Worm (Caenorhabditis elegans): ENCODE results near the gene srd-35.
A peak's percentile ranks its signal among the peaks of the same experiment; 100 is the strongest.

srd-35 gene

ce11 chrV:12952287-12952686 lies 11.9 kb upstream of the srd-35 start, which contains the start of gene pqn-68:
Gene pqn-68 (plus strand): TSS chrV:12952636.
- no peak for TF ChIP-seq lin-13 (tag; optimal IDR thresholded peaks at IDR 0.05)
- peak; percentile 8 for TF ChIP-seq pha-4 (tag; optimal IDR thresholded peaks at IDR 0.05)

- TF ChIP-seq unc-120 (tag; optimal IDR thresholded peaks at IDR 0.05; ENCODE audit: poor library complexity, severe bottlenecking) = no peak
- no peak for TF ChIP-seq tbx-8 (GFP tag; optimal IDR thresholded peaks at IDR 0.05)
- TF ChIP-seq mab-5 (tag; optimal IDR thresholded peaks at IDR 0.05) = no peak
- TF ChIP-seq blmp-1 (tag; optimal IDR thresholded peaks at IDR 0.05) = no peak
- no peak for TF ChIP-seq cnd-1 (tag; optimal IDR thresholded peaks at IDR 0.05)
- no peak for TF ChIP-seq flh-1 (GFP tag; optimal IDR thresholded peaks at IDR 0.05)
- no peak for TF ChIP-seq elt-1 (tag; optimal IDR thresholded peaks at IDR 0.05; ENCODE audit: borderline replicate concordance, insufficient read depth)
- no peak for TF ChIP-seq nhr-28 (tag; optimal IDR thresholded peaks at IDR 0.05)
- TF ChIP-seq lin-13 (tag; optimal IDR thresholded peaks at IDR 0.05) = no peak
- no peak for TF ChIP-seq mep-1 (tag; optimal IDR thresholded peaks at IDR 0.05)
- no peak for TF ChIP-seq nhr-237 (tag; optimal IDR thresholded peaks at IDR 0.05)
- TF ChIP-seq mls-2 (tag; optimal IDR thresholded peaks at IDR 0.05) = no peak
- TF ChIP-seq ces-1 (GFP tag; optimal IDR thresholded peaks at IDR 0.05) = no peak
- no peak for TF ChIP-seq unc-62 (GFP tag; optimal IDR thresholded peaks at IDR 0.05)
- TF ChIP-seq ceh-83 (GFP tag; optimal IDR thresholded peaks at IDR 0.05) = no peak
- no peak for TF ChIP-seq ceh-39 (tag; optimal IDR thresholded peaks at IDR 0.05)
- no peak for TF ChIP-seq hlh-1 (tag; optimal IDR thresholded peaks at IDR 0.05)
- TF ChIP-seq nhr-76 (tag; optimal IDR thresholded peaks at IDR 0.05) = no peak
- no peak for TF ChIP-seq bed-3 (GFP tag; optimal IDR thresholded peaks at IDR 0.05)
These were observed 10.5 kb upstream of the srd-35 start, which contains the start of gene eif-3.K for ce11 chrV:12953702-12954101. Gene eif-3.K (plus strand): TSS chrV:12954002.

- TF ChIP-seq nhr-28 (tag; optimal IDR thresholded peaks at IDR 0.05) (no peak), ces-1 (GFP tag; optimal IDR thresholded peaks at IDR 0.05) (no peak), M03D4.4 (tag; optimal IDR thresholded peaks at IDR 0.05) (no peak), nhr-237 (tag; optimal IDR thresholded peaks at IDR 0.05) (no peak), unc-39 (tag; optimal IDR thresholded peaks at IDR 0.05) (no peak), flh-1 (GFP tag; optimal IDR thresholded peaks at IDR 0.05) (no peak), elt-3 (tag; optimal IDR thresholded peaks at IDR 0.05) (no peak), ceh-39 (tag; optimal IDR thresholded peaks at IDR 0.05) (no peak), cnd-1 (tag; optimal IDR thresholded peaks at IDR 0.05) (no peak), mep-1 (tag; optimal IDR thresholded peaks at IDR 0.05) (no peak), elt-1 (tag; optimal IDR thresholded peaks at IDR 0.05; ENCODE audit: borderline replicate concordance, insufficient read depth) (no peak), pha-4 (tag; optimal IDR thresholded peaks at IDR 0.05) (no peak), sptf-1 (tag; optimal IDR thresholded peaks at IDR 0.05) (no peak), zip-8 (tag; optimal IDR thresholded peaks at IDR 0.05) (no peak)
These were observed 9.9 kb upstream of the srd-35 start for ce11 chrV:12954261-12954660.

ce11 chrV:12961085-12961560 lies 3.1 kb upstream of the srd-35 start, which contains the start of gene mpst-7:
Gene mpst-7 (minus strand): TSS chrV:12961135.
- TF ChIP-seq bed-3 (GFP tag; optimal IDR thresholded peaks at IDR 0.05) (no peak), nhr-76 (tag; optimal IDR thresholded peaks at IDR 0.05) (no peak), unc-62 (GFP tag; optimal IDR thresholded peaks at IDR 0.05) (no peak), elt-3 (tag; optimal IDR thresholded peaks at IDR 0.05) (no peak), snpc-4 (tag; optimal IDR thresholded peaks at IDR 0.05) (no peak), drap-1 (GFP tag; optimal IDR thresholded peaks at IDR 0.05) (no peak), flh-1 (GFP tag; optimal IDR thresholded peaks at IDR 0.05) (no peak), mab-5 (tag; optimal IDR thresholded peaks at IDR 0.05) (no peak), zip-8 (tag; optimal IDR thresholded peaks at IDR 0.05) (no peak), mep-1 (tag; optimal IDR thresholded peaks at IDR 0.05) (no peak), ceh-83 (GFP tag; optimal IDR thresholded peaks at IDR 0.05) (no peak), blmp-1 (tag; optimal IDR thresholded peaks at IDR 0.05) (no peak)

ce11 chrV:12963192-12963591 lies 984 bp upstream of the srd-35 start, which contains the start of gene hrg-9:
Gene hrg-9 (minus strand): TSS chrV:12963343.
- TF ChIP-seq ham-2 (GFP tag; optimal IDR thresholded peaks at IDR 0.05) (no peak), sem-2 (GFP tag; optimal IDR thresholded peaks at IDR 0.05) (no peak), ceh-43 (GFP tag; optimal IDR thresholded peaks at IDR 0.05) (no peak), drap-1 (GFP tag; optimal IDR thresholded peaks at IDR 0.05) (no peak), nhr-237 (tag; optimal IDR thresholded peaks at IDR 0.05) (no peak), zip-8 (tag; optimal IDR thresholded peaks at IDR 0.05) (peak; percentile 62)
